Fruit fly (Drosophila melanogaster): ENCODE results near the gene CG3345.

The CG3345 gene

dm6 chr2L:305646-306045 lies 36.8 kb downstream of the CG3345 start, which contains the start of gene Plc21C (continued):
- TF ChIP-seq dmrt99B (tag; optimal IDR thresholded peaks at IDR 0.05) (peak; percentile 17), Tbp (GFP tag; optimal IDR thresholded peaks at IDR 0.05) (no peak)

- TF ChIP-seq Trl (optimal IDR thresholded peaks at IDR 0.05) (peak; percentile 36 to 77), Trl (GFP tag; optimal IDR thresholded peaks at IDR 0.05) (no peak), cg (GFP tag; optimal IDR thresholded peaks at IDR 0.05) (peak; percentile 18), CG18262 (tag; optimal IDR thresholded peaks at IDR 0.05) (no peak), CG1233 (GFP tag; optimal IDR thresholded peaks at IDR 0.05) (no peak), Pdp1 (GFP tag; optimal IDR thresholded peaks at IDR 0.05) (peak in 1 of 2 experiments; percentile 96), eve (GFP tag; optimal IDR thresholded peaks at IDR 0.05) (no peak), abd-A (tag; optimal IDR thresholded peaks at IDR 0.05) (no peak), sr (GFP tag; IDR thresholded peaks at IDR 0.05) (no peak), grn (GFP tag; optimal IDR thresholded peaks at IDR 0.05) (peak; percentile 67), ci (GFP tag; IDR thresholded peaks at IDR 0.05) (peak; percentile 44; the same call in 2 of the 3 replicates), CG11456 (GFP tag; IDR thresholded peaks at IDR 0.05) (no peak), org-1 (GFP tag; optimal IDR thresholded peaks at IDR 0.05) (no peak), sqz (GFP tag; optimal IDR thresholded peaks at IDR 0.05) (no peak), chm (GFP tag; IDR thresholded peaks at IDR 0.05) (no peak), bsh (GFP tag; optimal IDR thresholded peaks at IDR 0.05) (no peak), CoRest (tag; optimal IDR thresholded peaks at IDR 0.05) (no peak), Nf-YC (tag; optimal IDR thresholded peaks at IDR 0.05) (no peak), CG11093 (GFP tag; IDR thresholded peaks at IDR 0.05) (no peak), CG17359 (tag; optimal IDR thresholded peaks at IDR 0.05) (no peak), CG30431 (GFP tag; optimal IDR thresholded peaks at IDR 0.05) (no peak), sens-2 (GFP tag; IDR thresholded peaks at IDR 0.05) (0 out of 2 replicates have a peak, but pooled peaks have one; percentile 13), Stat92E (GFP tag; optimal IDR thresholded peaks at IDR 0.05) (no peak), tx (GFP tag; optimal IDR thresholded peaks at IDR 0.05) (no peak), CG18476 (GFP tag; optimal IDR thresholded peaks at IDR 0.05) (no peak), CG12769 (tag; optimal IDR thresholded peaks at IDR 0.05) (peak; percentile 55), al (GFP tag; IDR thresholded peaks at IDR 0.05) (no peak), lov (optimal IDR thresholded peaks at IDR 0.05) (no peak), lov (GFP tag; IDR thresholded peaks at IDR 0.05) (0 out of 3 replicates have a peak, but pooled peaks have one; percentile 38), Camta (GFP tag; optimal IDR thresholded peaks at IDR 0.05) (no peak), CG32532 (GFP tag; IDR thresholded peaks at IDR 0.05) (peak; percentile 14; the same call in 1 of the 2 replicates), ato (GFP tag; IDR thresholded peaks at IDR 0.05; ENCODE audit: partially characterized antibody) (0 out of 2 replicates have a peak, but pooled peaks have one; percentile 25), CG2199 (GFP tag; IDR thresholded peaks at IDR 0.05) (0 out of 3 replicates have a peak, but pooled peaks have one; percentile 17), chinmo (GFP tag; IDR thresholded peaks at IDR 0.05; ENCODE audit: partially characterized antibody) (peak; percentile 79; the same call in 1 of the 4 replicates), stc (GFP tag; IDR thresholded peaks at IDR 0.05) (0 out of 2 replicates have a peak, but pooled peaks have one; percentile 2), slbo (GFP tag; IDR thresholded peaks at IDR 0.05) (peak; percentile 23), CG12299 (tag; optimal IDR thresholded peaks at IDR 0.05) (no peak), maf-S (GFP tag; optimal IDR thresholded peaks at IDR 0.05) (no peak), CG15696 (tag; optimal IDR thresholded peaks at IDR 0.05) (no peak), Hmx (GFP tag; optimal IDR thresholded peaks at IDR 0.05) (no peak), Atf6 (GFP tag; IDR thresholded peaks at IDR 0.05) (no peak), crol (GFP tag; IDR thresholded peaks at IDR 0.05) (peak; percentile 92), BtbVII (GFP tag; optimal IDR thresholded peaks at IDR 0.05) (peak; percentile 23), sug (tag; optimal IDR thresholded peaks at IDR 0.05) (peak; percentile 99), CG10209 (GFP tag; optimal IDR thresholded peaks at IDR 0.05) (no peak)
These were observed 37.5 kb downstream of the CG3345 start for dm6 chr2L:306188-306927.
